Worm (Caenorhabditis elegans): ENCODE results near the gene nep-24.

DNA sequence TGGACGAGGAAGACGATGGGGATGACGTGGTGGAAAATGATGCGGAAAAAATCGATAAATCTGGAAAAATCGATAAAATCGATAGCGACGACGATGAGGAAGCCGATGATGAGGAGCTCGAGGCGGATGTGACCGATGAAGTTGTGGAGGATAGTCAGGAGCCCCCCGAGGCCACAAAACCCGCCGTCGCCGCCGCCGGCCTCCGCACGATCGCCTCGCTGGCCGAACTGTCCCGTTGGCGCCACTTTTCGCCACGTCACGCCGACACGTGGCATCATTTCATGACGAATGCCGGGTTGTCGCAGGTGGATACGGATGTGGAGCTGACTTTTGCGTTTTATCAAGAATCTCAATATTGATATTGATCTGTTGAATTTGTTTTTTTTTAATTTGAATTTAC lies 38.3 kb downstream of the nep-24 start:
- TF ChIP-seq B0310.2 (tag; optimal IDR thresholded peaks at IDR 0.05) (no peak), ama-1 (optimal IDR thresholded peaks at IDR 0.05) (no peak), ets-7 (tag; optimal IDR thresholded peaks at IDR 0.05) (no peak), hmbx-1 (tag; optimal IDR thresholded peaks at IDR 0.05) (no peak), ceh-13 (GFP tag; optimal IDR thresholded peaks at IDR 0.05) (no peak), F13C5.2 (tag; optimal IDR thresholded peaks at IDR 0.05) (no peak), aly-1 (tag; optimal IDR thresholded peaks at IDR 0.05) (no peak), tra-4 (tag; optimal IDR thresholded peaks at IDR 0.05) (no peak), flt-1 (GFP tag; IDR thresholded peaks at IDR 0.05) (no peak), scrt-1 (GFP tag; IDR thresholded peaks at IDR 0.05) (no peak), tbx-37 (GFP tag; conservative IDR thresholded peaks at IDR 0.05) (no peak), hnd-1 (tag; optimal IDR thresholded peaks at IDR 0.05) (no peak), pes-1 (GFP tag; IDR thresholded peaks at IDR 0.05) (no peak)

Data from whole organism, early embryonic.